Worm (Caenorhabditis elegans): ENCODE measurements around the gene ZK686.5.
A peak's percentile ranks its signal among the peaks of the same experiment; 100 is the strongest.

ZK686.5 gene

ce11 chrIII:7790522-7790921 lies 23.2 kb upstream of the ZK686.5 start:
- TF ChIP-seq ceh-45 (GFP tag; IDR thresholded peaks at IDR 0.05) (no peak), ttx-3 (tag; optimal IDR thresholded peaks at IDR 0.05) (no peak), nfya-1 (tag; optimal IDR thresholded peaks at IDR 0.05) (peak; percentile 27), pax-1 (tag; optimal IDR thresholded peaks at IDR 0.05) (no peak), dmd-4 (tag; optimal IDR thresholded peaks at IDR 0.05; ENCODE audit: borderline replicate concordance) (no peak)

ce11 chrIII:7788410-7788809 lies 21.1 kb upstream of the ZK686.5 start:
- TF ChIP-seq eyg-1 (tag; optimal IDR thresholded peaks at IDR 0.05) (no peak), ceh-19 (GFP tag; optimal IDR thresholded peaks at IDR 0.05) (no peak), pat-9 (tag; optimal IDR thresholded peaks at IDR 0.05) (no peak), sox-4 (tag; optimal IDR thresholded peaks at IDR 0.05) (no peak), ceh-2 (tag; optimal IDR thresholded peaks at IDR 0.05) (no peak), pha-2 (tag; optimal IDR thresholded peaks at IDR 0.05) (no peak), ceh-24 (tag; optimal IDR thresholded peaks at IDR 0.05) (no peak), nfya-1 (tag; optimal IDR thresholded peaks at IDR 0.05) (no peak), lim-6 (tag; optimal IDR thresholded peaks at IDR 0.05) (no peak)

- TF ChIP-seq C38D4.7 (GFP tag; optimal IDR thresholded peaks at IDR 0.05), result no peak
- peak; percentile 24 for TF ChIP-seq unc-55 (GFP tag; optimal IDR thresholded peaks at IDR 0.05)
- peak; percentile 6 for TF ChIP-seq T23F11.4 (GFP tag; optimal IDR thresholded peaks at IDR 0.05)
- TF ChIP-seq hlh-8 (tag; optimal IDR thresholded peaks at IDR 0.05), result peak; percentile 0
- peak; percentile 73 for TF ChIP-seq nfya-1 (tag; optimal IDR thresholded peaks at IDR 0.05)
These were observed 16.9 kb upstream of the ZK686.5 start for ce11 chrIII:7784201-7784600.

ce11 chrIII:7783354-7783753 lies 16.0 kb upstream of the ZK686.5 start, which contains the start of gene mab-5:
mab-5 (minus strand) TSS chrIII:7783454.
- TF ChIP-seq ets-4 (tag; optimal IDR thresholded peaks at IDR 0.05), result no peak
- no peak for TF ChIP-seq nfya-1 (tag; optimal IDR thresholded peaks at IDR 0.05)
- no peak for TF ChIP-seq pat-9 (tag; optimal IDR thresholded peaks at IDR 0.05)

- TF ChIP-seq unc-55 (GFP tag; optimal IDR thresholded peaks at IDR 0.05), result peak; percentile 70
- peak; percentile 62 for TF ChIP-seq rnt-1 (tag; optimal IDR thresholded peaks at IDR 0.05)
- TF ChIP-seq ceh-45 (GFP tag; IDR thresholded peaks at IDR 0.05), result no peak
These were observed 13.4 kb upstream of the ZK686.5 start for ce11 chrIII:7780566-7781238.

- TF ChIP-seq K02D7.2 (tag; optimal IDR thresholded peaks at IDR 0.05) (no peak), ceh-45 (GFP tag; IDR thresholded peaks at IDR 0.05) (no peak), che-1 (tag; optimal IDR thresholded peaks at IDR 0.05) (no peak), pros-1 (tag; optimal IDR thresholded peaks at IDR 0.05) (no peak), rnt-1 (tag; optimal IDR thresholded peaks at IDR 0.05) (no peak), ceh-2 (tag; optimal IDR thresholded peaks at IDR 0.05) (no peak), sox-2 (GFP tag; IDR thresholded peaks at IDR 0.05) (no peak), T23F11.4 (GFP tag; optimal IDR thresholded peaks at IDR 0.05) (no peak), ceh-22 (tag; optimal IDR thresholded peaks at IDR 0.05) (no peak)
These were observed 12.0 kb upstream of the ZK686.5 start for ce11 chrIII:7779313-7779712.

ce11 chrIII:7778530-7778929 lies 11.2 kb upstream of the ZK686.5 start:
- TF ChIP-seq nfya-1 (tag; optimal IDR thresholded peaks at IDR 0.05) (peak; percentile 81), ets-4 (tag; optimal IDR thresholded peaks at IDR 0.05) (no peak), unc-55 (GFP tag; optimal IDR thresholded peaks at IDR 0.05) (peak; percentile 47)

ce11 chrIII:7775983-7776440 lies 8.7 kb upstream of the ZK686.5 start, which contains the start of gene bath-15:
bath-15 (minus strand) TSS chrIII:7776033.
- TF ChIP-seq ceh-18 (tag; optimal IDR thresholded peaks at IDR 0.05) (no peak), unc-86 (tag; optimal IDR thresholded peaks at IDR 0.05) (no peak), pros-1 (tag; optimal IDR thresholded peaks at IDR 0.05) (no peak), ceh-22 (tag; optimal IDR thresholded peaks at IDR 0.05) (no peak), ztf-16 (tag; optimal IDR thresholded peaks at IDR 0.05) (no peak), npax-4 (tag; optimal IDR thresholded peaks at IDR 0.05) (no peak), dmd-4 (tag; optimal IDR thresholded peaks at IDR 0.05; ENCODE audit: borderline replicate concordance) (no peak), hlh-13 (GFP tag; optimal IDR thresholded peaks at IDR 0.05) (no peak), syd-9 (tag; optimal IDR thresholded peaks at IDR 0.05) (no peak), hlh-6 (tag; optimal IDR thresholded peaks at IDR 0.05) (no peak), T23F11.4 (GFP tag; optimal IDR thresholded peaks at IDR 0.05) (no peak), ceh-31 (tag; optimal IDR thresholded peaks at IDR 0.05) (no peak), ceh-45 (GFP tag; IDR thresholded peaks at IDR 0.05) (no peak), pha-4 (tag; optimal IDR thresholded peaks at IDR 0.05) (no peak), ttx-3 (tag; optimal IDR thresholded peaks at IDR 0.05) (no peak), unc-42 (tag; optimal IDR thresholded peaks at IDR 0.05) (no peak), ceh-6 (GFP tag; optimal IDR thresholded peaks at IDR 0.05) (no peak), pag-3 (tag; optimal IDR thresholded peaks at IDR 0.05; ENCODE audit: borderline replicate concordance) (no peak), K02D7.2 (tag; optimal IDR thresholded peaks at IDR 0.05) (no peak)

Data from whole organism, late embryonic.